Fruit fly (Drosophila melanogaster): ENCODE measurements around the gene SdhBL.

Gene SdhBL

DNA sequence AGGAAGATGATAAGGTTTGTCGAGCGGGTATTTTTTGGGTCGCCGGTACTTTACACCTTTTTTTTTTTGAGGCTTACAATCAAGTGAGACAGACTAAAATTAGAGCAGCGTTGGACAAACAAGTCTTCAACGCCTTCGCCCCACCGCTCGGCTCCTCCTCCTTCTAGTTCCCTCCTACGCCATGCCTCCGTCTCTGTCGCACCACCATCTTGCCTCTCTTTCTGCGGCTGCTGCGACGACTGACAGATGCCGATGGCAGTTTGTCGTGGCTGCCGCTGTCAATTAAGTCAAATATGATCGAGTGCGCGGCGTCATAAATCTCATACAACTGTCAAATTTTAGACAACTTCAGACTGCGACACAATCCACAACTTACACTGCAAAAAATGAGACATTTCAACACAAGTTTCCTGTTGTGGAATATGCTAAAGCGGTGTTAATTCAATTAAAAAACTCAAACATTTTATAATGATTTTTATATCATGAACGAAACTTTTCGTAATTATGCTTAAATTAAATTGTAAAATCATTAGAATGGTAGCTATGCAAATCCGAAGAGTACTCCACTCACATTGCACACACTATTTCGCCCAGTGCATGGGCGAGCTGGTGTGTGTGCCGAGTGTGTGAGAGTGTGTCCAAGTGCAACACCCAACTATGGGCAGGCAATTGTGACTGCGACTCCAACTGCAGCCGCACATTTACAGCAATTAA lies 26.6 kb downstream of the SdhBL start (continued):
- TF ChIP-seq CG9437 (GFP tag; optimal IDR thresholded peaks at IDR 0.05): peak; percentile 21
- TF ChIP-seq Chrac-16 (GFP tag; optimal IDR thresholded peaks at IDR 0.05): no peak
- no peak for TF ChIP-seq onecut (GFP tag; IDR thresholded peaks at IDR 0.05)
- no peak for TF ChIP-seq kah (GFP tag; optimal IDR thresholded peaks at IDR 0.05)
- TF ChIP-seq CG34224 (GFP tag; IDR thresholded peaks at IDR 0.05; ENCODE audit: partially characterized antibody): no peak
- TF ChIP-seq CG17186 (GFP tag; optimal IDR thresholded peaks at IDR 0.05): no peak
- TF ChIP-seq psq (GFP tag; optimal IDR thresholded peaks at IDR 0.05): no peak
- no peak for TF ChIP-seq vfl (GFP tag; optimal IDR thresholded peaks at IDR 0.05)
- peak; percentile 31; the same call in 1 of the 2 replicates for TF ChIP-seq vvl (GFP tag; IDR thresholded peaks at IDR 0.05)
- peak; percentile 9 for TF ChIP-seq Jarid2 (GFP tag; optimal IDR thresholded peaks at IDR 0.05)
- TF ChIP-seq wor (GFP tag; IDR thresholded peaks at IDR 0.05): peak; percentile 28; the same call in 1 of the 2 replicates
- no peak for TF ChIP-seq caup (GFP tag; optimal IDR thresholded peaks at IDR 0.05; ENCODE audit: severe bottlenecking)
- TF ChIP-seq phol (tag; optimal IDR thresholded peaks at IDR 0.05): peak; percentile 71
- peak; percentile 45 for TF ChIP-seq CG6254 (GFP tag; optimal IDR thresholded peaks at IDR 0.05)
- no peak for TF ChIP-seq CG2116 (GFP tag; optimal IDR thresholded peaks at IDR 0.05)
- TF ChIP-seq bbx (GFP tag; IDR thresholded peaks at IDR 0.05; ENCODE audit: partially characterized antibody): no peak
- no peak for TF ChIP-seq CG4617 (GFP tag; optimal IDR thresholded peaks at IDR 0.05; ENCODE audit: borderline replicate concordance)
- no peak for TF ChIP-seq trh (GFP tag; optimal IDR thresholded peaks at IDR 0.05)
- peak; percentile 20 for TF ChIP-seq CG17802 (tag; optimal IDR thresholded peaks at IDR 0.05)
- no peak for TF ChIP-seq bigmax (GFP tag; optimal IDR thresholded peaks at IDR 0.05)
- no peak for TF ChIP-seq CHES-1-like (GFP tag; optimal IDR thresholded peaks at IDR 0.05)
- no peak for TF ChIP-seq peb (GFP tag; IDR thresholded peaks at IDR 0.05)
- TF ChIP-seq MBD-R2 (GFP tag; IDR thresholded peaks at IDR 0.05): no peak
- no peak for TF ChIP-seq sob (GFP tag; IDR thresholded peaks at IDR 0.05)
- TF ChIP-seq Taf1 (GFP tag; IDR thresholded peaks at IDR 0.05): no peak
- TF ChIP-seq Lim3 (GFP tag; IDR thresholded peaks at IDR 0.05): no peak
- peak; percentile 28; the same call in 1 of the 2 replicates for TF ChIP-seq ssp (GFP tag; IDR thresholded peaks at IDR 0.05)
- TF ChIP-seq CG8388 (GFP tag; optimal IDR thresholded peaks at IDR 0.05): peak; percentile 54
- TF ChIP-seq CG6689 (GFP tag; IDR thresholded peaks at IDR 0.05): peak; percentile 58
- no peak for TF ChIP-seq ftz-f1 (GFP tag; optimal IDR thresholded peaks at IDR 0.05)
- no peak for TF ChIP-seq en (GFP tag; optimal IDR thresholded peaks at IDR 0.05)
- TF ChIP-seq Sox100B (GFP tag; optimal IDR thresholded peaks at IDR 0.05): peak; percentile 40
- peak; percentile 22 for TF ChIP-seq chn (GFP tag; optimal IDR thresholded peaks at IDR 0.05)
- TF ChIP-seq Ravus (GFP tag; IDR thresholded peaks at IDR 0.05): no peak
- TF ChIP-seq schlank (tag; optimal IDR thresholded peaks at IDR 0.05): no peak
- no peak for TF ChIP-seq chm (GFP tag; IDR thresholded peaks at IDR 0.05)
- no peak for TF ChIP-seq pzg (GFP tag; optimal IDR thresholded peaks at IDR 0.05)
- TF ChIP-seq ash1 (GFP tag; optimal IDR thresholded peaks at IDR 0.05): no peak
- no peak for TF ChIP-seq Mad (GFP tag; optimal IDR thresholded peaks at IDR 0.05)
- no peak for TF ChIP-seq inv (GFP tag; IDR thresholded peaks at IDR 0.05; ENCODE audit: partially characterized antibody)
- peak; percentile 70 for TF ChIP-seq Drgx (GFP tag; IDR thresholded peaks at IDR 0.05)
- TF ChIP-seq Gug (GFP tag; IDR thresholded peaks at IDR 0.05): no peak
- TF ChIP-seq CG2120 (GFP tag; optimal IDR thresholded peaks at IDR 0.05): no peak
- TF ChIP-seq Fer1 (GFP tag; optimal IDR thresholded peaks at IDR 0.05): no peak
- TF ChIP-seq E2f2 (GFP tag; IDR thresholded peaks at IDR 0.05): peak; percentile 24; the same call in 1 of the 2 replicates
- peak in 1 of 2 experiments; percentile 32 for TF ChIP-seq Eip74EF (GFP tag; optimal IDR thresholded peaks at IDR 0.05)
- TF ChIP-seq C15 (GFP tag; IDR thresholded peaks at IDR 0.05): no peak
- no peak for TF ChIP-seq CG3726 (GFP tag; IDR thresholded peaks at IDR 0.05)
- TF ChIP-seq trem (tag; optimal IDR thresholded peaks at IDR 0.05): peak; percentile 14
- no peak for TF ChIP-seq CG9609 (GFP tag; optimal IDR thresholded peaks at IDR 0.05)

All from whole organism, embryonic.